Worm (Caenorhabditis elegans): ENCODE data around the gene T19D12.2.

ce11 chrII:6710596-6710995 is 49.5 kb downstream of the T19D12.2 start:
- TF ChIP-seq W03F9.2 (tag; optimal IDR thresholded peaks at IDR 0.05) (no peak), him-1 (tag; optimal IDR thresholded peaks at IDR 0.05) (no peak), dao-5 (tag; optimal IDR thresholded peaks at IDR 0.05) (no peak)
